Worm (Caenorhabditis elegans): Measurements from ENCODE around the gene F21D5.4.

DNA sequence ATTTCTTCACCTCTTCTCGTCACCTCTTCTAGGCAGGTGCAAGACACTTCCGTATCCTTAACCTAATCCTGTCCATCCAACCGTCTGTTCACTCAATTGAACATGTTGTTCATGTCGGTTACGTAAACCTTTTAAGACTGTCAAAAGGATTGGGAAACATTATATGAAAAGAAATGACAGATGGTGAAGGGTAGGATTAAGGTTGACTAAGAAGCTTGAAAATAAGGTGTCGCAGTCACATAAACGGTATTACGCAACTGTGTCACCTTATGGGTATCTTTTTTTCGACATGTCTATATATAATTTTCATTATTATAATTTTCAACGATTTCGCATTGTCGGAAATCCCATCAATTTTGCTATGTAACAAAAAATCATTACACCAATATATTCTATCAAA, 15.1 kb upstream of the F21D5.4 start:
- TF ChIP-seq mdl-1 (tag; optimal IDR thresholded peaks at IDR 0.05), result no peak
- TF ChIP-seq mdt-29 (GFP tag; IDR thresholded peaks at IDR 0.05), result no peak
- TF ChIP-seq ceh-28 (tag; optimal IDR thresholded peaks at IDR 0.05), result no peak
- TF ChIP-seq egl-27 (tag; optimal IDR thresholded peaks at IDR 0.05), result no peak
- no peak for TF ChIP-seq lir-3 (tag; optimal IDR thresholded peaks at IDR 0.05)
- no peak for TF ChIP-seq nhr-25 (tag; optimal IDR thresholded peaks at IDR 0.05; ENCODE audit: borderline replicate concordance, insufficient read depth)
- no peak for TF ChIP-seq mes-2 (tag; optimal IDR thresholded peaks at IDR 0.05; ENCODE audit: poor library complexity, severe bottlenecking)
- no peak for TF ChIP-seq ama-1 (optimal IDR thresholded peaks at IDR 0.05)
- TF ChIP-seq F49E8.2 (tag; optimal IDR thresholded peaks at IDR 0.05; ENCODE audit: borderline replicate concordance), result no peak
- TF ChIP-seq lsy-2 (tag; optimal IDR thresholded peaks at IDR 0.05), result no peak
